Worm (Caenorhabditis elegans) whole organism, early embryonic: Measurements from ENCODE around the gene ZK896.5.

Source experiments
- F13C5.2 ChIP-seq: sonication (generic microtip); optimal IDR thresholded peaks from 2 replicates; lab custom pipeline; 2017; ENCODE audit warnings: mild to moderate bottlenecking, missing genetic modification characterization, inconsistent platforms, missing compliant biosample characterization
- ama-1 ChIP-seq: fragments of 150-350 bp; optimal IDR thresholded peaks from 2 replicates; lab custom pipeline; 2014
- ceh-13 ChIP-seq: fragments of 200-800 bp; sonication (Bioruptor generic); optimal IDR thresholded peaks from 2 replicates; lab custom pipeline; 2018; ENCODE audit warnings: mild to moderate bottlenecking, missing genetic modification characterization, missing compliant biosample characterization
- flt-1 ChIP-seq: fragments of 200-800 bp; sonication (Bioruptor generic); IDR thresholded peaks from 2 replicates; pipeline ENCODE4 v1.3.6; 2022; ENCODE audit warnings: missing genetic modification characterization, missing compliant biosample characterization
- hmbx-1 ChIP-seq: sonication (generic microtip); optimal IDR thresholded peaks from 2 replicates; lab custom pipeline; 2016; ENCODE audit warnings: mild to moderate bottlenecking, missing genetic modification characterization, missing compliant biosample characterization
- hnd-1 ChIP-seq: sonication (generic microtip); optimal IDR thresholded peaks from 2 replicates; lab custom pipeline; 2016; ENCODE audit warnings: missing genetic modification characterization, missing compliant biosample characterization
- tbx-11 ChIP-seq: fragments of 200-800 bp; sonication (Bioruptor generic); IDR thresholded peaks from 2 replicates; pipeline ENCODE4 v1.3.6; 2022; ENCODE audit warnings: missing genetic modification characterization, missing compliant biosample characterization

DNA sequence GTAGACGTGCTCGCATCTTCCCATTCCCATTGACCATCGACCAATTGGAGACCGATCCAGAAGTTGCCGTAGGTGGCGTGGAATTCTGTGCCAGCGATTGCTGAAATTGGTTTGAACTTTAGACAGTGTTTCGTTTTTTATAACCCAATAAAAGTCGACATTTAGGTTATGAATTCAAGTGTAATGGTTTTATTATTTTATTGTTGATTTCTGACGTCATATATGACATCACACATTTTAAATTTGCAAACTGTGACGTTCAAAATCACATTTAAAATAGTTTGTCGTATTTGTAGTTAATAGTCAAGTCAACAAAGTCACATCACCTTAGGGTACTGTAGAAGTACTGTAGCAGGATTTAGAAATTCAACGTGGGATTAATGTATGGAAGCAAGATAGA is 9.1 kb downstream of the ZK896.5 start:
- TF ChIP-seq F13C5.2 (tag; lab: Kevin White, UChicago) (no peak), tbx-11 (GFP tag; lab: Robert Waterston, UW) (no peak), hmbx-1 (tag; lab: Kevin White, UChicago) (no peak), hnd-1 (no peak), ceh-13 (GFP tag; lab: Kevin White, UChicago) (no peak), flt-1 (GFP tag; lab: Robert Waterston, UW) (no peak), ama-1 (lab: Kevin White, UChicago) (no peak)
